Fruit fly (Drosophila melanogaster) whole organism, embryonic: ENCODE data around the gene kin17.

ENCODE experiments used
- CG11085 ChIP-seq: fragments of 200-800 bp; sonication (Bioruptor generic); IDR thresholded peaks from 2 replicates; pipeline ENCODE4 v1.3.6; 2022; ENCODE audit warnings: missing biosample characterization, missing genetic modification characterization
- CG11560 ChIP-seq: fragments of 200-800 bp; sonication (Bioruptor generic); IDR thresholded peaks from 3 replicates; pipeline ENCODE4 v1.3.6; 2022; ENCODE audit warnings: missing biosample characterization, missing genetic modification characterization
- CG12219 ChIP-seq: fragments of 200-800 bp; sonication (Bioruptor generic); optimal IDR thresholded peaks from 3 replicates; lab custom pipeline; 2018; ENCODE audit warnings: missing biosample characterization, mild to moderate bottlenecking, missing genetic modification characterization
- CG12236 ChIP-seq: fragments of 200-800 bp; sonication (Bioruptor generic); optimal IDR thresholded peaks from 2 replicates; lab custom pipeline; 2016; ENCODE audit warnings: missing biosample characterization, missing genetic modification characterization
- CG14050 ChIP-seq: fragments of 200-800 bp; sonication (Bioruptor generic); IDR thresholded peaks from 3 replicates; pipeline ENCODE4 v1.3.6; 2022; ENCODE audit warnings: missing biosample characterization, missing genetic modification characterization
- CG1529 ChIP-seq: fragments of 200-800 bp; sonication (Bioruptor generic); optimal IDR thresholded peaks from 3 replicates; lab custom pipeline; 2018; ENCODE audit warnings: missing biosample characterization, missing genetic modification characterization
- CG3065 ChIP-seq: fragments of 200-800 bp; sonication (Bioruptor generic); optimal IDR thresholded peaks from 2 replicates; lab custom pipeline; 2016; ENCODE audit warnings: missing biosample characterization, missing genetic modification characterization
- CG31365 ChIP-seq: fragments of 200-800 bp; sonication (Bioruptor generic); optimal IDR thresholded peaks from 2 replicates; lab custom pipeline; 2018; ENCODE audit warnings: missing biosample characterization, mild to moderate bottlenecking, missing genetic modification characterization
- CG3163 ChIP-seq: fragments of 200-800 bp; sonication (Bioruptor generic); optimal IDR thresholded peaks from 3 replicates; lab custom pipeline; 2016; ENCODE audit warnings: missing biosample characterization, missing genetic modification characterization
- CG3281 ChIP-seq: fragments of 200-800 bp; sonication (Bioruptor generic); optimal IDR thresholded peaks from 3 replicates; lab custom pipeline; 2017; ENCODE audit warnings: missing biosample characterization, mild to moderate bottlenecking, missing genetic modification characterization
- CG33213 ChIP-seq: fragments of 200-800 bp; sonication (Bioruptor generic); optimal IDR thresholded peaks from 3 replicates; lab custom pipeline; 2016; ENCODE audit warnings: missing biosample characterization, missing genetic modification characterization
- CG3838 ChIP-seq: fragments of 200-800 bp; sonication (Bioruptor generic); optimal IDR thresholded peaks from 3 replicates; lab custom pipeline; 2016; ENCODE audit warnings: missing biosample characterization, missing genetic modification characterization
- CG3995 ChIP-seq: fragments of 200-800 bp; sonication (Bioruptor generic); optimal IDR thresholded peaks from 3 replicates; lab custom pipeline; 2016; ENCODE audit warnings: missing biosample characterization, missing genetic modification characterization
- CG4328 ChIP-seq: fragments of 200-800 bp; sonication (Bioruptor generic); optimal IDR thresholded peaks from 3 replicates; lab custom pipeline; 2017; ENCODE audit warnings: missing biosample characterization, missing genetic modification reagents, missing genetic modification characterization
- CG4730 ChIP-seq: fragments of 200-800 bp; sonication (Bioruptor generic); IDR thresholded peaks from 2 replicates; pipeline ENCODE4 v1.3.6; 2022; ENCODE audit warnings: missing biosample characterization, missing genetic modification characterization
- CG7372 ChIP-seq: fragments of 200-800 bp; sonication (Bioruptor generic); IDR thresholded peaks from 2 replicates; pipeline ENCODE4 v1.3.6; 2022; ENCODE audit warnings: missing biosample characterization, missing genetic modification characterization
- CG7928 ChIP-seq: fragments of 200-800 bp; sonication (Bioruptor generic); optimal IDR thresholded peaks from 2 replicates; lab custom pipeline; 2017; ENCODE audit warnings: missing biosample characterization, mild to moderate bottlenecking, missing genetic modification characterization
- CG8089 ChIP-seq: fragments of 200-800 bp; sonication (Bioruptor generic); optimal IDR thresholded peaks from 3 replicates; lab custom pipeline; 2016; ENCODE audit warnings: missing biosample characterization, missing genetic modification characterization
- CG8478 ChIP-seq: fragments of >200 bp; optimal IDR thresholded peaks from 2 replicates; lab custom pipeline; 2018
- CG9215 ChIP-seq: fragments of 200-800 bp; sonication (Bioruptor generic); IDR thresholded peaks from 2 replicates; pipeline ENCODE4 v1.3.6; 2022; ENCODE audit warnings: missing biosample characterization, missing genetic modification characterization
- CG9437 ChIP-seq: fragments of 200-800 bp; sonication (Bioruptor generic); optimal IDR thresholded peaks from 2 replicates; lab custom pipeline; 2018; ENCODE audit warnings: missing biosample characterization, mild to moderate bottlenecking, missing genetic modification characterization
- CG9727 ChIP-seq: fragments of 200-800 bp; sonication (Bioruptor generic); optimal IDR thresholded peaks from 3 replicates; lab custom pipeline; 2017; ENCODE audit warnings: missing biosample characterization, mild to moderate bottlenecking, missing genetic modification characterization
- CkIIα-i1 ChIP-seq: fragments of 200-800 bp; sonication (Bioruptor generic); IDR thresholded peaks from 2 replicates; pipeline ENCODE4 v1.3.6; 2022; ENCODE audit warnings: missing biosample characterization, missing genetic modification characterization
- Ets65A ChIP-seq: fragments of 200-800 bp; sonication (Bioruptor generic); peaks from one replicate; lab custom pipeline; 2016; ENCODE audit warnings: missing biosample characterization, missing genetic modification characterization
- Ets97D ChIP-seq: fragments of 200-800 bp; sonication (Bioruptor generic); optimal IDR thresholded peaks from 3 replicates; lab custom pipeline; 2016; ENCODE audit warnings: missing biosample characterization, missing genetic modification characterization
- Hmx ChIP-seq: fragments of 200-800 bp; sonication (Bioruptor generic); optimal IDR thresholded peaks from 2 replicates; lab custom pipeline; 2016; ENCODE audit warnings: missing biosample characterization, missing genetic modification characterization
- MTF-1 ChIP-seq: fragments of 200-800 bp; sonication (Bioruptor generic); optimal IDR thresholded peaks from 2 replicates; lab custom pipeline; 2018; ENCODE audit warnings: missing biosample characterization, mild to moderate bottlenecking, missing genetic modification characterization, borderline replicate concordance
- Max ChIP-seq: fragments of 200-800 bp; sonication (Bioruptor generic); optimal IDR thresholded peaks from 2 replicates; lab custom pipeline; 2016; ENCODE audit warnings: missing biosample characterization, mild to moderate bottlenecking, missing genetic modification characterization
- NC2β ChIP-seq: fragments of 200-800 bp; sonication (Bioruptor generic); optimal IDR thresholded peaks from 2 replicates; lab custom pipeline; 2016; ENCODE audit warnings: missing biosample characterization, missing genetic modification characterization
- Rfx ChIP-seq: fragments of 200-800 bp; sonication (Bioruptor generic); IDR thresholded peaks from 2 replicates; pipeline ENCODE4 v1.3.6; 2022; ENCODE audit warnings: missing biosample characterization, missing genetic modification characterization
- Sin3A ChIP-seq: fragments of >200 bp; optimal IDR thresholded peaks from 2 replicates; lab custom pipeline; 2018
- Ssrp ChIP-seq: fragments of 200-800 bp; sonication (Bioruptor generic); optimal IDR thresholded peaks from 2 replicates; lab custom pipeline; 2018; ENCODE audit warnings: missing biosample characterization, mild to moderate bottlenecking, missing genetic modification characterization, moderate library complexity
- Usf ChIP-seq: fragments of 200-800 bp; sonication (Bioruptor generic); optimal IDR thresholded peaks from 2 replicates; lab custom pipeline; 2017; ENCODE audit warnings: missing genotype, missing biosample characterization, missing genetic modification characterization
- Vsx1 ChIP-seq: fragments of 200-800 bp; sonication (Bioruptor generic); optimal IDR thresholded peaks from 2 replicates; lab custom pipeline; 2017; ENCODE audit warnings: missing biosample characterization, mild to moderate bottlenecking, missing genetic modification characterization, missing genetic modification reagents
- ara ChIP-seq: fragments of 200-800 bp; sonication (Bioruptor generic); IDR thresholded peaks from 2 replicates; pipeline ENCODE4 v1.3.6; 2022; ENCODE audit warnings: missing biosample characterization, missing genetic modification characterization
- crp ChIP-seq, 2 experiments: fragments of 200-800 bp; sonication (Bioruptor generic); optimal IDR thresholded peaks; 2 replicates in 1 of 2; 3 replicates in 1 of 2; lab custom pipeline; 2017; ENCODE audit warnings: missing biosample characterization in 2 of 2, missing genetic modification characterization in 2 of 2, mild to moderate bottlenecking in 1 of 2, moderate library complexity in 1 of 2
- fu2 ChIP-seq: fragments of 200-800 bp; sonication (Bioruptor generic); optimal IDR thresholded peaks from 2 replicates; lab custom pipeline; 2016; ENCODE audit warnings: missing biosample characterization, missing genetic modification characterization
- gt ChIP-seq: fragments of 200-800 bp; sonication (Bioruptor generic); IDR thresholded peaks from 2 replicates; pipeline ENCODE4 v1.3.6; 2022; ENCODE audit warnings: missing biosample characterization, missing genetic modification characterization
- her ChIP-seq: fragments of 200-800 bp; sonication (Bioruptor generic); optimal IDR thresholded peaks from 2 replicates; lab custom pipeline; 2016; ENCODE audit warnings: missing biosample characterization, missing genetic modification characterization
- hth ChIP-seq: fragments of >200 bp; optimal IDR thresholded peaks from 2 replicates; lab custom pipeline; 2017; ENCODE audit warnings: inconsistent platforms
- lola ChIP-seq, 3 experiments: fragments of >200 bp in 2 of 3; fragments of 200-800 bp in 1 of 3; sonication (Bioruptor generic) in 1 of 3; optimal IDR thresholded peaks; 2 replicates each; lab custom pipeline; 2017 to 2019; ENCODE audit warnings: missing biosample characterization in 3 of 3, missing genetic modification characterization in 3 of 3, mild to moderate bottlenecking in 1 of 3, moderate library complexity in 1 of 3
- nerfin-2 ChIP-seq: fragments of 200-800 bp; sonication (Bioruptor generic); IDR thresholded peaks from 2 replicates; pipeline ENCODE4 v1.3.6; 2022; ENCODE audit warnings: missing biosample characterization, missing genetic modification characterization; ENCODE audit not compliant: partially characterized antibody
- pan ChIP-seq, 4 experiments: fragments of >200 bp in 3 of 4; fragments of 200-800 bp in 1 of 4; sonication (Bioruptor generic) in 1 of 4; optimal IDR thresholded peaks in 3 of 4; IDR thresholded peaks in 1 of 4; 2 replicates each; pipeline versions ENCODE4 v1.3.6 to Lab custom; 2017 to 2022; ENCODE audit warnings: missing biosample characterization in 2 of 4, missing genetic modification characterization in 2 of 4, mixed read lengths in 1 of 4
- run ChIP-seq: fragments of 200-800 bp; sonication (Bioruptor generic); optimal IDR thresholded peaks from 3 replicates; lab custom pipeline; 2018; ENCODE audit warnings: missing biosample characterization, mild to moderate bottlenecking, missing genetic modification characterization
- seq ChIP-seq: fragments of 200-800 bp; sonication (Bioruptor generic); IDR thresholded peaks from 2 replicates; pipeline ENCODE4 v1.3.6; 2022; ENCODE audit warnings: missing biosample characterization, missing genetic modification characterization
- sima ChIP-seq: fragments of 200-800 bp; sonication (Bioruptor generic); optimal IDR thresholded peaks from 2 replicates; lab custom pipeline; 2016; ENCODE audit warnings: missing biosample characterization, missing genetic modification characterization
- stwl ChIP-seq: fragments of 200-800 bp; sonication (Bioruptor generic); optimal IDR thresholded peaks from 3 replicates; lab custom pipeline; 2018; ENCODE audit warnings: missing biosample characterization, mild to moderate bottlenecking, missing genetic modification characterization, moderate library complexity
- tap ChIP-seq: fragments of 200-800 bp; optimal IDR thresholded peaks from 3 replicates; lab custom pipeline; 2019; ENCODE audit warnings: missing biosample characterization, mild to moderate bottlenecking, missing genetic modification characterization, moderate library complexity
- tio ChIP-seq: fragments of 200-800 bp; sonication (Bioruptor generic); optimal IDR thresholded peaks from 2 replicates; lab custom pipeline; 2017; ENCODE audit warnings: missing biosample characterization, missing genetic modification characterization, inconsistent platforms
- tll ChIP-seq, 2 experiments: fragments of 200-800 bp in 1 of 2; fragments of >200 bp in 1 of 2; sonication (Bioruptor generic) in 1 of 2; optimal IDR thresholded peaks; 2 replicates each; lab custom pipeline; 2017 to 2019; ENCODE audit warnings: missing biosample characterization in 2 of 2, missing genetic modification characterization in 2 of 2, mild to moderate bottlenecking in 1 of 2, moderate library complexity in 1 of 2

kin17 gene

dm6 chr3L:20375878-20376563 is 19.4 kb downstream of the kin17 start, which contains the start of the genes Ide and RhoBTB (continued):
- TF ChIP-seq CG3163 = peak; percentile 77
- peak; percentile 77 for TF ChIP-seq CG9437 (GFP tag; lab: Kevin White, UChicago)
- TF ChIP-seq Ets65A (GFP tag; lab: Kevin White, UChicago) = peak; percentile 99
- peak; percentile 76 for TF ChIP-seq CG4328 (GFP tag; lab: Kevin White, UChicago)
- peak; percentile 63 for TF ChIP-seq stwl (tag; lab: Kevin White, UChicago)
- 0 out of 2 replicates have a peak, but pooled peaks have one; percentile 2 for TF ChIP-seq CG4730 (GFP tag; lab: Robert Waterston, UW)
- peak; percentile 85 for TF ChIP-seq CG7372
- TF ChIP-seq hth (lab: Kevin White, UChicago) = no peak
- peak; percentile 33; the same call in 1 of the 3 replicates for TF ChIP-seq CG14050 (GFP tag; lab: Robert Waterston, UW)
- TF ChIP-seq CG8089 (GFP tag; lab: Kevin White, UChicago) = peak; percentile 77
- TF ChIP-seq fu2 (GFP tag; lab: Kevin White, UChicago) = peak; percentile 92
- TF ChIP-seq seq (GFP tag; lab: Robert Waterston, UW) = peak; percentile 34; the same call in 1 of the 2 replicates
- TF ChIP-seq her = peak; percentile 53
- TF ChIP-seq Max (GFP tag; lab: Kevin White, UChicago) = peak; percentile 79
- peak; percentile 99 for TF ChIP-seq CG3995 (GFP tag; lab: Kevin White, UChicago)
- peak; percentile 76 for TF ChIP-seq CG11560 (tag; lab: Robert Waterston, UW)
- TF ChIP-seq Ssrp = peak; percentile 77
- peak in 1 of 3 experiments; percentile 79 for TF ChIP-seq lola (GFP tag; optimal IDR thresholded peaks at IDR 0.05; lab: Kevin White, UChicago)
- peak; percentile 5 for TF ChIP-seq CG1529
- peak; percentile 81 for TF ChIP-seq CG33213 (GFP tag; lab: Kevin White, UChicago)
- no peak for TF ChIP-seq tap (tag; lab: Kevin White, UChicago)
- TF ChIP-seq sima (GFP tag; lab: Kevin White, UChicago) = no peak
- TF ChIP-seq CG7928 (GFP tag; lab: Kevin White, UChicago) = peak; percentile 57
- no peak for TF ChIP-seq Hmx (GFP tag; lab: Kevin White, UChicago)
- TF ChIP-seq run = no peak
- peak; percentile 67 to 91 for TF ChIP-seq crp (GFP tag; optimal IDR thresholded peaks at IDR 0.05; lab: Kevin White, UChicago)
- peak; percentile 67 for TF ChIP-seq CG12236 (GFP tag; lab: Kevin White, UChicago)
- TF ChIP-seq tio (GFP tag; lab: Kevin White, UChicago) = no peak
- peak in 1 of 2 experiments; percentile 16 for TF ChIP-seq tll (GFP tag; optimal IDR thresholded peaks at IDR 0.05; lab: Kevin White, UChicago)
- TF ChIP-seq NC2β (GFP tag; lab: Kevin White, UChicago) = peak; percentile 66
- no peak for TF ChIP-seq pan (optimal IDR thresholded peaks at IDR 0.05; lab: Kevin White, UChicago)
- TF ChIP-seq pan (GFP tag; optimal IDR thresholded peaks at IDR 0.05 in 1 of 2, IDR thresholded peaks at IDR 0.05 in 1 of 2) = peak in 1 of 2 experiments; percentile 58
- peak; percentile 41 for TF ChIP-seq CG3065 (GFP tag; lab: Kevin White, UChicago)
- no peak for TF ChIP-seq CkIIα-i1
- peak; percentile 86 for TF ChIP-seq Rfx (GFP tag; lab: Robert Waterston, UW)
- TF ChIP-seq Usf = peak; percentile 76
- peak; percentile 21; the same call in 1 of the 2 replicates for TF ChIP-seq gt (GFP tag; lab: Robert Waterston, UW)
- TF ChIP-seq CG3838 (GFP tag; lab: Kevin White, UChicago) = peak; percentile 36
- TF ChIP-seq CG3281 = peak; percentile 80
- no peak for TF ChIP-seq MTF-1 (GFP tag; lab: Kevin White, UChicago)
- peak; percentile 91 for TF ChIP-seq CG9215 (GFP tag; lab: Robert Waterston, UW)
- TF ChIP-seq CG8478 (lab: Kevin White, UChicago) = peak; percentile 10
- TF ChIP-seq ara = 0 out of 2 replicates have a peak, but pooled peaks have one; percentile 41
- TF ChIP-seq Vsx1 (GFP tag; lab: Kevin White, UChicago) = no peak
- TF ChIP-seq CG31365 (tag; lab: Kevin White, UChicago) = peak; percentile 3
- TF ChIP-seq CG9727 (GFP tag; lab: Kevin White, UChicago) = peak; percentile 77
- TF ChIP-seq CG11085 (GFP tag; lab: Robert Waterston, UW) = peak; percentile 84
- no peak for TF ChIP-seq nerfin-2 (GFP tag; lab: Robert Waterston, UW)
- TF ChIP-seq Sin3A (lab: Kevin White, UChicago) = peak; percentile 96
- TF ChIP-seq Ets97D (GFP tag; lab: Kevin White, UChicago) = peak; percentile 87
- peak; percentile 40 for TF ChIP-seq CG12219
